Comparison of ENCODE assay signal across 1 fruit fly cellular context in genomic region chr3L:18348664-18349063, dm6.
TF ChIP-seq lines count a peak whose summit lies in the region.

No protein-coding gene starts in this region.

TF ChIP-seq in whole organism, embryonic, 481 proteins besides CTCF, POLR2A, EP300 and RAD21 (continued from another document):
- TF ChIP-seq kah (GFP tag; optimal IDR thresholded peaks at IDR 0.05; lab: Kevin White, UChicago) = peak; percentile 31
- TF ChIP-seq CG6254 (GFP tag; optimal IDR thresholded peaks at IDR 0.05; lab: Kevin White, UChicago) = peak; percentile 85
- no peak for TF ChIP-seq Dll (GFP tag; IDR thresholded peaks at IDR 0.05; lab: Robert Waterston, UW; ENCODE audit: partially characterized antibody)
- peak; percentile 28 for TF ChIP-seq CG7745 (tag; optimal IDR thresholded peaks at IDR 0.05; lab: Kevin White, UChicago)
TF ChIP-seq in whole organism, embryonic: peak in this region for 271.
